Fruit fly (Drosophila melanogaster) whole organism, prepupa: Measurements from ENCODE around the gene spir.

Experiments
- Blimp-1 ChIP-seq: fragments of 200-800 bp; sonication (Bioruptor generic); optimal IDR thresholded peaks from 3 replicates; lab custom pipeline; 2017; ENCODE audit warnings: missing biosample characterization, missing genetic modification characterization, mild to moderate bottlenecking, moderate library complexity, missing genetic modification reagents
- CG10631 ChIP-seq: fragments of 200-800 bp; sonication (Bioruptor generic); optimal IDR thresholded peaks from 2 replicates; lab custom pipeline; 2016; ENCODE audit warnings: missing biosample characterization, missing genetic modification characterization
- CG11762 ChIP-seq: fragments of 200-800 bp; sonication (Bioruptor generic); optimal IDR thresholded peaks from 3 replicates; lab custom pipeline; 2016; ENCODE audit warnings: missing biosample characterization, missing genetic modification characterization; ENCODE audit not compliant: insufficient read depth
- CG11902 ChIP-seq: fragments of 200-800 bp; sonication (Bioruptor generic); optimal IDR thresholded peaks from 3 replicates; lab custom pipeline; 2016; ENCODE audit warnings: missing biosample characterization, missing genetic modification characterization
- CG15336 ChIP-seq: fragments of 200-800 bp; sonication (Bioruptor generic); IDR thresholded peaks from 2 replicates; pipeline ENCODE4 v1.3.6; 2022; ENCODE audit warnings: missing biosample characterization, missing genetic modification characterization
- CG3032 ChIP-seq: fragments of 200-800 bp; optimal IDR thresholded peaks from 2 replicates; lab custom pipeline; 2019; ENCODE audit warnings: missing biosample characterization, mild to moderate bottlenecking, missing genetic modification characterization, moderate library complexity
- CG32006 ChIP-seq: fragments of 200-800 bp; sonication (Bioruptor generic); optimal IDR thresholded peaks from 3 replicates; lab custom pipeline; 2017; ENCODE audit warnings: missing biosample characterization, mild to moderate bottlenecking, missing genetic modification characterization
- CG3919 ChIP-seq: fragments of 200-800 bp; sonication (Bioruptor generic); optimal IDR thresholded peaks from 3 replicates; lab custom pipeline; 2016; ENCODE audit warnings: missing biosample characterization, missing genetic modification characterization
- CG6163 ChIP-seq: fragments of 200-800 bp; sonication (Bioruptor generic); IDR thresholded peaks from 3 replicates; pipeline ENCODE4 v1.3.6; 2022; ENCODE audit warnings: missing biosample characterization, missing genetic modification characterization
- CG6276 ChIP-seq: fragments of 200-800 bp; sonication (Bioruptor generic); optimal IDR thresholded peaks from 2 replicates; lab custom pipeline; 2017; ENCODE audit warnings: missing biosample characterization, mild to moderate bottlenecking, missing genetic modification characterization
- CG6792 ChIP-seq: fragments of 200-800 bp; sonication (Bioruptor generic); optimal IDR thresholded peaks from 3 replicates; lab custom pipeline; 2016; ENCODE audit warnings: missing biosample characterization, missing genetic modification characterization
- CG6808 ChIP-seq: fragments of 200-800 bp; sonication (Bioruptor generic); optimal IDR thresholded peaks from 3 replicates; lab custom pipeline; 2017; ENCODE audit warnings: missing biosample characterization, missing genetic modification characterization, mild to moderate bottlenecking, moderate library complexity, missing genetic modification reagents
- CG6854 ChIP-seq: fragments of 200-800 bp; sonication (Bioruptor generic); optimal IDR thresholded peaks from 2 replicates; lab custom pipeline; 2017; ENCODE audit warnings: missing biosample characterization, mild to moderate bottlenecking, missing genetic modification characterization
- CG7368 ChIP-seq: fragments of 200-800 bp; sonication (Bioruptor generic); optimal IDR thresholded peaks from 3 replicates; lab custom pipeline; 2016; ENCODE audit warnings: missing biosample characterization, missing genetic modification characterization
- CG8632 ChIP-seq: fragments of 200-800 bp; sonication (Bioruptor generic); optimal IDR thresholded peaks from 3 replicates; lab custom pipeline; 2016; ENCODE audit warnings: missing biosample characterization, missing genetic modification characterization
- Eip78C ChIP-seq: fragments of 200-800 bp; sonication (Bioruptor generic); peaks from one replicate; lab custom pipeline; 2016; ENCODE audit warnings: missing biosample characterization, missing genetic modification characterization
- Eip93F ChIP-seq: fragments of 200-800 bp; sonication (Bioruptor generic); optimal IDR thresholded peaks from 2 replicates; lab custom pipeline; 2016; ENCODE audit warnings: missing biosample characterization, mild to moderate bottlenecking, missing genetic modification characterization
- Ets21C ChIP-seq: fragments of 200-800 bp; sonication (Bioruptor generic); optimal IDR thresholded peaks from 3 replicates; lab custom pipeline; 2016; ENCODE audit warnings: missing biosample characterization, missing genetic modification characterization
- Gug ChIP-seq: fragments of 200-800 bp; sonication (Bioruptor generic); IDR thresholded peaks from 2 replicates; pipeline ENCODE4 v1.3.6; 2022; ENCODE audit warnings: missing biosample characterization, missing genetic modification characterization
- Hr38 ChIP-seq: sonication (Bioruptor generic); optimal IDR thresholded peaks from 2 replicates; lab custom pipeline; 2016; ENCODE audit warnings: missing biosample characterization, missing genetic modification characterization
- Hr4 ChIP-seq: fragments of 200-800 bp; sonication (Bioruptor generic); optimal IDR thresholded peaks from 3 replicates; lab custom pipeline; 2016; ENCODE audit warnings: missing biosample characterization, missing genetic modification characterization
- Lpt ChIP-seq: fragments of 200-800 bp; sonication (Bioruptor generic); optimal IDR thresholded peaks from 3 replicates; lab custom pipeline; 2016; ENCODE audit warnings: missing biosample characterization, missing genetic modification characterization
- Met ChIP-seq: fragments of 200-800 bp; sonication (Bioruptor generic); optimal IDR thresholded peaks from 3 replicates; lab custom pipeline; 2016; ENCODE audit warnings: missing biosample characterization, missing genetic modification characterization
- OdsH ChIP-seq: fragments of 200-800 bp; sonication (Bioruptor generic); optimal IDR thresholded peaks from 3 replicates; lab custom pipeline; 2016; ENCODE audit warnings: missing biosample characterization, missing genetic modification characterization
- Smox ChIP-seq: fragments of 200-800 bp; sonication (Bioruptor generic); optimal IDR thresholded peaks from 3 replicates; lab custom pipeline; 2016; ENCODE audit warnings: missing biosample characterization, missing genetic modification characterization
- Sox15 ChIP-seq: fragments of 200-800 bp; sonication (Bioruptor generic); optimal IDR thresholded peaks from 3 replicates; lab custom pipeline; 2016; ENCODE audit warnings: missing biosample characterization, missing genetic modification characterization
- achi ChIP-seq: fragments of 200-800 bp; sonication (Bioruptor generic); optimal IDR thresholded peaks from 3 replicates; lab custom pipeline; 2016; ENCODE audit warnings: missing biosample characterization, missing genetic modification characterization
- acj6 ChIP-seq: fragments of 200-800 bp; sonication (Bioruptor generic); optimal IDR thresholded peaks from 3 replicates; lab custom pipeline; 2016; ENCODE audit warnings: missing biosample characterization, missing genetic modification characterization
- dac ChIP-seq: fragments of 200-800 bp; sonication (Bioruptor generic); optimal IDR thresholded peaks from 2 replicates; lab custom pipeline; 2017; ENCODE audit warnings: missing biosample characterization, mild to moderate bottlenecking, missing genetic modification characterization
- dsx ChIP-seq: fragments of 200-800 bp; optimal IDR thresholded peaks from 3 replicates; lab custom pipeline; 2019; ENCODE audit warnings: missing biosample characterization, mild to moderate bottlenecking, missing genetic modification characterization, moderate library complexity; ENCODE audit not compliant: poor library complexity, severe bottlenecking
- eg ChIP-seq: fragments of 200-800 bp; sonication (Bioruptor generic); IDR thresholded peaks from 3 replicates; pipeline ENCODE4 v1.3.6; 2022; ENCODE audit warnings: missing biosample characterization, missing genetic modification characterization
- fd59A ChIP-seq: fragments of 200-800 bp; sonication (Bioruptor generic); optimal IDR thresholded peaks from 2 replicates; lab custom pipeline; 2017; ENCODE audit warnings: missing biosample characterization, mild to moderate bottlenecking, missing genetic modification characterization, missing genetic modification reagents
- fkh ChIP-seq: fragments of 200-800 bp; sonication (Bioruptor generic); optimal IDR thresholded peaks from 3 replicates; lab custom pipeline; 2017; ENCODE audit warnings: missing biosample characterization, mild to moderate bottlenecking, missing genetic modification characterization, moderate library complexity
- lz ChIP-seq: fragments of 200-800 bp; sonication (Bioruptor generic); optimal IDR thresholded peaks from 3 replicates; lab custom pipeline; 2016; ENCODE audit warnings: missing biosample characterization, missing genetic modification characterization
- net ChIP-seq: fragments of 200-800 bp; sonication (Bioruptor generic); optimal IDR thresholded peaks from 3 replicates; lab custom pipeline; 2016; ENCODE audit warnings: missing biosample characterization, missing genetic modification characterization
- pdm3 ChIP-seq: fragments of 200-800 bp; sonication (Bioruptor generic); optimal IDR thresholded peaks from 3 replicates; lab custom pipeline; 2016; ENCODE audit warnings: missing biosample characterization, missing genetic modification characterization
- salr ChIP-seq, 2 experiments: fragments of 200-800 bp; sonication (Bioruptor generic); optimal IDR thresholded peaks; 3 replicates each; lab custom pipeline; 2016 to 2018; ENCODE audit warnings: missing biosample characterization in 2 of 2, missing genetic modification characterization in 2 of 2, mild to moderate bottlenecking in 1 of 2
- ss ChIP-seq, 2 experiments: fragments of 200-800 bp; sonication (Bioruptor generic); optimal IDR thresholded peaks; 2 replicates in 1 of 2; 3 replicates in 1 of 2; lab custom pipeline; 2017 to 2018; ENCODE audit warnings: mild to moderate bottlenecking in 2 of 2, missing biosample characterization in 2 of 2, missing genetic modification characterization in 2 of 2, moderate library complexity in 1 of 2
- svp ChIP-seq: fragments of 200-800 bp; sonication (Bioruptor generic); peaks from one replicate; lab custom pipeline; 2016; ENCODE audit warnings: missing biosample characterization, missing genetic modification characterization
- topi ChIP-seq: fragments of 200-800 bp; sonication (Bioruptor generic); optimal IDR thresholded peaks from 3 replicates; lab custom pipeline; 2016; ENCODE audit warnings: missing biosample characterization, missing genetic modification characterization
- vri ChIP-seq: fragments of 200-800 bp; sonication (Bioruptor generic); optimal IDR thresholded peaks from 3 replicates; lab custom pipeline; 2016; ENCODE audit warnings: missing biosample characterization, mild to moderate bottlenecking, missing genetic modification characterization

The spir gene

dm6 chr2L:20287189-20287588 is 23.8 kb upstream of the spir start (continued):
- TF ChIP-seq dac (GFP tag; lab: Kevin White, UChicago), result peak; percentile 43
- peak in 1 of 2 experiments; percentile 72 for TF ChIP-seq salr (GFP tag; optimal IDR thresholded peaks at IDR 0.05; lab: Kevin White, UChicago)
- no peak for TF ChIP-seq CG3919 (GFP tag; lab: Kevin White, UChicago)
- TF ChIP-seq Hr4 (GFP tag; lab: Kevin White, UChicago), result no peak
- peak; percentile 54 for TF ChIP-seq vri (GFP tag; lab: Kevin White, UChicago)
- TF ChIP-seq CG7368 (GFP tag; lab: Kevin White, UChicago), result peak; percentile 54
- no peak for TF ChIP-seq topi (GFP tag; lab: Kevin White, UChicago)
- peak; percentile 66 for TF ChIP-seq CG6854
- peak; percentile 56; the same call in 2 of the 3 replicates for TF ChIP-seq eg (GFP tag; lab: Robert Waterston, UW)
- TF ChIP-seq Smox (GFP tag; lab: Kevin White, UChicago), result peak; percentile 19
- peak; percentile 63 for TF ChIP-seq net (GFP tag; lab: Kevin White, UChicago)
- TF ChIP-seq CG11762 (GFP tag; lab: Kevin White, UChicago), result peak; percentile 33
- TF ChIP-seq CG15336 (GFP tag; lab: Robert Waterston, UW), result peak; percentile 28; the same call in 1 of the 2 replicates

- TF ChIP-seq Eip78C (GFP tag; lab: Kevin White, UChicago) (peak; percentile 44), svp (GFP tag; lab: Kevin White, UChicago) (peak; percentile 38), CG6163 (GFP tag; lab: Robert Waterston, UW) (no peak)
Measured at dm6 chr2L:20290665-20291064, 20.4 kb upstream of the spir start.

dm6 chr2L:20293940-20294339 is 17.1 kb upstream of the spir start:
- TF ChIP-seq dsx (GFP tag; lab: Kevin White, UChicago), result no peak
- TF ChIP-seq vri (GFP tag; lab: Kevin White, UChicago), result no peak
- TF ChIP-seq Ets21C (GFP tag; lab: Kevin White, UChicago), result no peak
- TF ChIP-seq CG6808, result no peak
- TF ChIP-seq Hr4 (GFP tag; lab: Kevin White, UChicago), result no peak
- no peak for TF ChIP-seq ss (GFP tag; optimal IDR thresholded peaks at IDR 0.05; lab: Kevin White, UChicago)
- TF ChIP-seq CG32006 (GFP tag; lab: Kevin White, UChicago), result no peak
- TF ChIP-seq CG6163 (GFP tag; lab: Robert Waterston, UW), result no peak
- TF ChIP-seq Hr38 (GFP tag; lab: Kevin White, UChicago), result no peak
- TF ChIP-seq Met (GFP tag; lab: Kevin White, UChicago), result no peak
- TF ChIP-seq pdm3 (GFP tag; lab: Kevin White, UChicago), result no peak
- TF ChIP-seq achi (GFP tag; lab: Kevin White, UChicago), result no peak
- TF ChIP-seq Lpt, result no peak
- TF ChIP-seq OdsH (GFP tag; lab: Kevin White, UChicago), result no peak
- no peak for TF ChIP-seq Eip78C (GFP tag; lab: Kevin White, UChicago)
- no peak for TF ChIP-seq eg (GFP tag; lab: Robert Waterston, UW)
- no peak for TF ChIP-seq CG6276 (GFP tag; lab: Kevin White, UChicago)
- TF ChIP-seq Smox (GFP tag; lab: Kevin White, UChicago), result no peak

dm6 chr2L:20294393-20294792 is 16.6 kb upstream of the spir start, which contains the start of gene CG12617:
CG12617 (plus strand) TSS chr2L:20294693.
- TF ChIP-seq Gug (GFP tag; lab: Robert Waterston, UW) (no peak), svp (GFP tag; lab: Kevin White, UChicago) (peak; percentile 39)

- TF ChIP-seq fkh (GFP tag; lab: Kevin White, UChicago) (no peak), Sox15 (GFP tag; lab: Kevin White, UChicago) (no peak), CG7368 (GFP tag; lab: Kevin White, UChicago) (peak; percentile 15), CG3919 (GFP tag; lab: Kevin White, UChicago) (peak; percentile 43), acj6 (GFP tag; lab: Kevin White, UChicago) (peak; percentile 19), fd59A (GFP tag; lab: Kevin White, UChicago) (no peak), CG8632 (peak; percentile 17), Hr4 (GFP tag; lab: Kevin White, UChicago) (peak; percentile 89), Eip93F (GFP tag; lab: Kevin White, UChicago) (no peak), CG3032 (tag; lab: Kevin White, UChicago) (no peak), CG32006 (GFP tag; lab: Kevin White, UChicago) (peak; percentile 87), topi (GFP tag; lab: Kevin White, UChicago) (no peak), achi (GFP tag; lab: Kevin White, UChicago) (peak; percentile 23), Hr38 (GFP tag; lab: Kevin White, UChicago) (no peak), CG10631 (GFP tag; lab: Kevin White, UChicago) (peak; percentile 8), CG6792 (GFP tag; lab: Kevin White, UChicago) (no peak), Blimp-1 (GFP tag; lab: Kevin White, UChicago) (peak; percentile 53), lz (GFP tag; lab: Kevin White, UChicago) (no peak), dac (GFP tag; lab: Kevin White, UChicago) (peak; percentile 79), dsx (GFP tag; lab: Kevin White, UChicago) (no peak), Lpt (peak; percentile 40), CG6276 (GFP tag; lab: Kevin White, UChicago) (no peak), CG11902 (GFP tag; lab: Kevin White, UChicago) (peak; percentile 16), CG6163 (GFP tag; lab: Robert Waterston, UW) (peak; percentile 58; the same call in 2 of the 3 replicates)
Measured at dm6 chr2L:20295860-20296259, 15.2 kb upstream of the spir start.
